Worm (Caenorhabditis elegans) whole organism, dauer: Measurements from ENCODE around the gene rev-1.

Experiments
- unc-62 ChIP-seq: sonication (generic microtip); optimal IDR thresholded peaks from 2 replicates; lab custom pipeline; 2017; ENCODE audit warnings: missing biosample characterization, missing genetic modification reagents, missing genetic modification characterization

Gene rev-1

DNA sequence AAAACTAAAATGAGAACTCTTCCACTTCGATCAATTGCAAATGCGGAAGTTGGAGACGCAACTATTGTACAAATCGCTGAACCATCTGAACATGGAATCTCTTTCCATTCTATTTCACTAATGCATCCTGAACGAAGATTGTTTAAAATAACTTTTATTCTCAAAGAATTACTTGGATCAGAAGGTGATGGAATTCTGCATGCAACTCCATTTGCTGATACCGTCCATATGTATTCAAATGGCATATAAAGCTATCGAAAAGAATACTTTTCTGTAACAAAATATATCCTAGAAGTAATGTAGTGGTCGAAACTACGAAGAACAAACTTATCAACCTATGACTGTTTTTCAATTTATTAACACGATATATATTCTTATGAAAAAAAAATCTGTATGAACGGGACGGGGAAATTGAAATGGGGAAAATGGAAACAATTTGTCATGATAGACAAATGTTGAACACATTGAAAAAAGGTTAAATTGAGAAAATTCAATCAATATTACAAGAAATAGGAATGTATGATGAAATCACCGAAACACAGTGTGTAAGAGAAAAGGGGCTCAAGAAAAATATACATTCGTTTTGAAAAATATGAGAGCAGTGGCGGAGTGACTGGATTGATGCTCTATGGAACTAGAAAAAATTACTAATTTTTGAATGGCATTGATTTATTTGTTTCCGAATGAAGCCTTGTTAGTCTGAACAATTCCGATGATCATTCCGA is 22.5 kb upstream of the rev-1 start, which contains the start of gene T01H3.2:
Gene T01H3.2, minus strand, starts transcription at position 251 of the 725 bp plus-strand sequence.
- no peak for TF ChIP-seq unc-62 (GFP tag; lab: Kevin White, UChicago)

DNA sequence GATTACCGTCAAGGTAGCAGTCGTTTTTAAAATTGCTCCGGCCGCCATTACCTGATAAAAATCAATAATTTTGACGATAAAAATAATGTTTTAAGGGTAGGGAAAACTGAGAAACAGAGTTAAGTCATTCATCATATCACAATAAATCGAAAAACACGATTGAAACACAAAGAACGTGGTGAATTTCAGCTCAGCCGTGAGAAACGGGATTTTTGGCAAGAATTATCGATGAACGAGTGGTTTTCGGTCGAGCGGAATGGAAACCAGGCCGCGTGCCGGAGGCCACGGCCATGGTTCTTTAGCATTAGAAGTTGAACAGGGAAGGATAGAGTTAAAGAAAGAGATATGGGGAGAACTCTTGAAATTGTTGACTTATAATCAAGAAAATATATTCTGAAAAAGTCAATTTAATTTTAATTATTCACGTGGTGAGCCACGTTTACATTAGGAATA is 21.1 kb upstream of the rev-1 start, which contains the start of the genes vha-4 and T01H3.5:
Gene vha-4, minus strand, starts transcription at position 51 of the 453 bp plus-strand sequence.
Gene T01H3.5, plus strand, starts transcription at position 351 of the 453 bp plus-strand sequence.
- TF ChIP-seq unc-62 (GFP tag; lab: Kevin White, UChicago): no peak

DNA sequence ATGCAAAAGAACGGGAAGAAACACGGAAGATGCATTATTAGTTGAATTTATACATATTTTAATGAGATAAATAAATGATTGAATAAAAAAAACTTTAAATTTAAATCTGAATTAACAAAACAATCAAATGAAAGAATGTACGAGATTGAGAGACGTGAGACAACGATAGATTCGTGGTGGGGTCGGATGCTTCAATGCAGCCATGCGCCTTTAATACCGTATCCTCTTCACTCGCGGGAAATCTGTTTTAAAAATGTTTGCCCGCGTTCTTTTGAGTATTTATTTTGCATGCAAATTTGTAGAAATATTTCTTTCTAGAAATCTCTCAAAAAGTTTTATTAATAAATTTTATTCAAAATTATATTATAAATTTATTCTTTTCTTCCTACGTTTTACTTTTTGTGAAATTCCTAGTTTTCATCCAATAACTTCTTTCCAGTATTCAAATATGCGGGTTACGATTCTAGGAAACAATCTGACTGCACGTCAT is 20.0 kb upstream of the rev-1 start, which contains the start of gene perm-1:
Gene perm-1, plus strand, starts transcription at position 440 of the 490 bp plus-strand sequence.
- TF ChIP-seq unc-62 (GFP tag; lab: Kevin White, UChicago): no peak

DNA sequence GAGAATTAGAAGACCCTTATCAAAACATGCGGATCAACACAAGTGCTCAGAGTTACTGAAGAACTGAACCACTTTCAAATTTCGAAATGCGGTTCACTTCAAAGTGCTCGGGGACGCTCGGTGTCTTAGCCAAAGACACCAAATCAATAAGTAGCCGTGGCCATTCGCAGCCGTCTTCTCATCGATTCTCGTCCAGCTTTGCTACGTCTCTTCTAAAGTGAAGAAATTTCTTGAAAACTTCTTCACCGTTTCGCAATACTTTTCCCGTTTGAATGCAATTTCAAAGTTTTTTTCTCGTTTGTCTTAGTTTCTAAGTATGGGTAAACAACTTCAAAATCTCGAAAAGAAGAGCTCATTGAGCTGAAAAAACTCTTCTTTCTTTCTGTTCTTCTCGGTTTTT is 15.5 kb upstream of the rev-1 start:
- no peak for TF ChIP-seq unc-62 (GFP tag; lab: Kevin White, UChicago)

DNA sequence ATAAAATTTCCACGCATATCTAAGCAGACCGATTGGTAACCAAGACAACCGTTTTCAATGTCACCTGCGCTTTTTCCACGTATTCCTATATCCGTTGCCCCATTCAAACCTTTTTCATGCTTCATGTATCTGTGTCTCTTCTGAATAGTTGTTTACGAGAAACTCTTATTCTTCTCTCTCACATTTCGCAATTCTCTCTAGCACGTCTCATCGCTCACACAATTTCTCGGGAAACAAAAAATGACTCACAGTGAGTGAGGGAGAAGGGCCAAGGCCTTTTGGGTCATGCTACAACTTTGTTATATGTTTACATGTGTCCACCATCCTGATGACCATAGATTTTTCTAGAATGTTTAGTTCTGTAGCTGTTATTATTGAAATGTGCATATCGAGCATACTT is 13.1 kb upstream of the rev-1 start:
- no peak for TF ChIP-seq unc-62 (GFP tag; lab: Kevin White, UChicago)

DNA sequence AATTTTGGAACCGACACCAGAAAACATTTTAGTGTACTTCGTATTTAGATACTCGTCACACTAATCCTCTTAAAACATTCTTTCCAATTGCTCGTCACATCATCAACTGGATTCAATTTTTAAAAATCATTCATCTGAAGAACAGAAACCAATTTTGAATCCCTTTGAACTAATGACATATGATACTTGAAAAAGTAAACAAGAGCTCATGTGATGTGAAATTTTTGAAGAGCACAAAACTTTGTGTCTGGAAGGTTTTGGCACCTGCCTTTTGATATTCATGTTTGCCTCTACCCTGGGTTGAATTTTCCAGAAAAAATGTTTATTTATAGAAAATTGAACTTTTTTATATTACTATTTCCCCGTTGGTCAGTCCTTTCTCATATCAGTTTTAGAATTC is 11.7 kb upstream of the rev-1 start:
- no peak for TF ChIP-seq unc-62 (GFP tag; lab: Kevin White, UChicago)

DNA sequence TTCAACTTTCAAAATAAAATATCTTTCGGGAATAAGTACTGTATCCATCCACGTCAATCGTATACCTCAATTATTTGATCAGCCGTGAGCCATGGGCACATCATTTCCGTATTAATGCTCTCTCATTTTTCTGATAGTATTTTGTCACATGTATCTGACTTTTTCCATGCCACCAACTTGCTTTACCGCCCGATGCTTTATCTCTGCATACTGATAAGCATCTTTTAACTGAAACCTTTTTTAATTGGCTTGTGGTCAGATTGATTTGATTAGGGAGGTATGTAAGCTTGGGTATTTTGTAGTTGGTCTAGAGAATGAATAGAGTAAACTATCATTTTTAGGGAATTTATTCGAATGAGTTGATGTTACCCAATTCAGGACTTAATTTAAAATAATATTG is 11.1 kb upstream of the rev-1 start:
- TF ChIP-seq unc-62 (GFP tag; lab: Kevin White, UChicago): no peak

DNA sequence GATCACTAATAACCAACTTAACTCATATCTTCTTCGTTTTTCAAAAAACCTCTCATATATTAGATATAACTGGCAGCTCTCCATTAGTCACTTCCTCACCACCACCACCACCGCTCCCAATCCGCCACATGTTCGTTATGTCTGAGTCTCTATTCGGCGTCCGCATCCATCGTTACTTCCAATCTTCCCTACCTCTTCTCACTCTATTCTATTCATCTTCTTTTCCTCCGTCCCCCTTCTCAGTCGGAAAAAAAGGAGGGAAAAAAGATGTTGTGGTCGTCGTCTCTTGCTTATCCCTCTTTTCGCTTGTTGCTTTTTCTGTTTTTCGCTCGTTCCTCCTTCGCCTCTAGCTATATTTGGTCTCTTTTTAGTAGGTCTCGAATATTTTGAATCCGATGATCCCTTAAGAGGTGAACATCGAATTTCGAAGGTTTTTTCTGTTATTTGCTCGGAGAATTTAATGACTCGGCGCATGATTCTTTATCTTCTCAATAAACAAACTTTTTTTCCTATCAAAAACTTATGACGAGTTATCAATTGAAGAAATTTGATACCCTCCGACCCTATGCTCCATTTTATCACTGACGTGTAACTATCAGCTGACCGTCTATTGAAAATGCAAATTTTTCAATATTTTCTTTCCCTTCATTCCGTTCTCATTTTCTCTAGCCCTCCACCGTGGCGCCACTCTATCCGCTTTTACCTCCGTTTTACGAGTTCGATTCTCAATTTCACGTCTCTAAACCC is 8.4 kb upstream of the rev-1 start:
- no peak for TF ChIP-seq unc-62 (GFP tag; lab: Kevin White, UChicago)

DNA sequence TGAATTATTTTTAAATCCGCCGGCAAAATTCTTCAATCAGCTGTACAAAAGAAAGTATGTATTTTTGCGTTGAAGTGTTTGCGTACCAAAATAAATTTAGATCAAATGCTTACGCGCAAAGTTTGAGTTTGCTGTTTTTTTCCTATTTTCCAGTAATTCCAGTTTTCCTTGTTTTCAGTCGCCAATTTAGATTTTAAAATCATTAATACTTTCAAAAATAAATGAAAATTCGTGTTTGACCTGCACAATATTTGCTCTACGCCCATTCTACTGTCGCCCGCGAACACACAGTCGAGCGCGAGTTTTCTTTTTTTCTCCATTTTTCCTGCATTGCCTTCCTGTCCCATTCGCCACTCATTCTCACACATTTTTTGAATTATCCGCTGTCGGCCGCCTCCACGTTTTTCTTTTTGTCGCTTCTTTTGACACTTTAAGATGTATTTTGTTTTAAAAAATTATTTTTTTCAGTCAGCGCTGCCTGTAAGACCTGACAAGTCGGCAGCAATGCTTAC is 7.6 kb upstream of the rev-1 start, which contains the start of gene ptc-1:
Gene ptc-1, plus strand, starts transcription at position 462 of the 512 bp plus-strand sequence.
- TF ChIP-seq unc-62 (GFP tag; lab: Kevin White, UChicago): no peak

DNA sequence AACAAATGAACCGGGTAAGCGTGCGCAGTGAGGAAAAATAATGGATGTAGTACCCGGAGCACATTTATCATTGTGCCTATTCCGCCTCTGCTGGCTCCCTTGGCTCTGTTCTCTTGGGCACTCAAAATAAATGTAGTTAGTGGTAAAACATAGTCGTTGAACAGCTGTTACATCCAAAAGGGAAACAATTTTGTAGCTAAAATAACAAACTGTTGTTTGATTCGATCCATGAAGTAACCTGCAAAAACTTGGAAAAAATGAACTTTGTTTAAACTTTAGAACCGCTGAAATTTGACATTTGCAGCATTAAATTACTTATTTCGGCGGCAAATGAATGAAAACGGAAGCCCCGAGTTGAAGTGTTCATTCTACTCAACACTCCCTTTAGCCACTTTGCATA is 6.8 kb upstream of the rev-1 start:
- TF ChIP-seq unc-62 (GFP tag; lab: Kevin White, UChicago): no peak

DNA sequence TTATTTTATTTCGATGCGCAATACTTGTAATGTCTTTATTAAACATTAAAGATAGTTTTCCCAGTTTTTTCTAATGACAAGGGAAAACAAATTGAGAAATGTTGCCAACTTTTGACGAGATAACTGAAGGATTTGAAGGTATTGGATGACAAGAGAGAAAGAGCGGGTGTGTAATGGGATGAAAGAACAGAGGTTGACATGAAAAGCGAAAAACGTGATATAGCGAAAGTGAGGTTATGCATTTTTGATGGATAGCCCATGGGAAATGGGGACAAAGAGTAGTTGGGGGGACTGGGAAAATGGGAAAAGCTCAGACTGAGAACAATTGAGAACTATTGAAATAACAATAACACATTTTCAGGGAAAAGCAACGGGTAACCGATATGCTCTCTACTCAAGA is 5.2 kb upstream of the rev-1 start:
- TF ChIP-seq unc-62 (GFP tag; lab: Kevin White, UChicago): no peak

DNA sequence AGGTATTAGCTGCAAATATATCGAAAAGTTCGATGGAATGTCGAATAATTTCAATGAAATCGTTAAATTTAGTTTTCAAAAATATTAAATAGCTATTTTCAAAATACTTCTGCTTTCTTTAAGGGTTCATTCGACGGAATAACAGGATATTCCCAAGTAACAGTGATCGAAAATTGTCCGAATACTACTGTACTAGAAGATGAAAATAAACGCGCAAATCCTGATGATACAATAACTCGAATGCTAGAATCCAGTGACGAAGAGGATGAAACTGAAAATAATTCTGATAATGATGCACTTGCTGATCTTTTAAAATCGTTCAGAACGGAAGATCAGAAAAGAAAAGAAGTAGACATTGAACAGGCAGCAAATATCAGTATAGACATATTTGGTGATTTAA is 340 bp downstream of the rev-1 start:
- TF ChIP-seq unc-62 (GFP tag; lab: Kevin White, UChicago): no peak

DNA sequence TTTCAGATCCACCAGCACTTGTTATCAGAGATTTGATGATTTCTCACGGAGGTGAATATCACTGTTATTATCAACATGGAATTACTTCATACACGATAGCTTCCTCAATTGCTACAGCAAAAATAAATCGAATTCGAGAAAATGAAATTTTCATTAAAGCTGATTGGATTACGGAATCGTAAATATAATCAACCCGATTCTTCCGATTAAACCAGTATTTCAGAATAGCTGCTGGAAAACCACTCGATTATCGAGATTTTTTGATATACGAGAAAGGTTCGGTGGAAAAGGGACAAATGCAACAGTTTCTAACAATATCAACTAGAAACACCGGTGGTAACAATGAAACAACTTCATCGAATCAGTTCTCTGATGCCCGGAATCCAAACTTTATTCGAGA is 1.6 kb downstream of the rev-1 start:
- no peak for TF ChIP-seq unc-62 (GFP tag; lab: Kevin White, UChicago)

DNA sequence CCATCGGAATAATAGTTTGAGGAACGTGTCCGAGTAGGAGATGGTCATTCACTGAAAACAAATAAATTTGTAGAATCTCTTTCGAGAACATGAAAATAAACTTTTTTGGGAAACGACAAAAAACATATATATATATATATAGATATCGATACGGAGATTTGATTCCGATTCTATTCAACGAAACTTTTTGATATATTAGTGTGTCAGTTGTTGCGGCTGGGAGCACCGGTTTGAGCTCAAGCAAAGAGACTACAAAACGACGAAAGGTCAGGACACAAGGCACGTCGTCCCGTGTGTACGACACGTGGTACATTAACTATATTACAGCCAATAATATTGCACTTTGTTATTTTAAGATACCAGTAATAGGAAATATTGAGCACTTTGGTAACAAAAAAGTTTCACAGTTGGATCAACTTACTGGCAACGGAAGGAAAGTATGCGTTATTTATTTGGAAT is 7.1 kb downstream of the rev-1 start, which contains the start of gene best-23:
Gene best-23, minus strand, starts transcription at position 51 of the 459 bp plus-strand sequence.
- TF ChIP-seq unc-62 (GFP tag; lab: Kevin White, UChicago): no peak

DNA sequence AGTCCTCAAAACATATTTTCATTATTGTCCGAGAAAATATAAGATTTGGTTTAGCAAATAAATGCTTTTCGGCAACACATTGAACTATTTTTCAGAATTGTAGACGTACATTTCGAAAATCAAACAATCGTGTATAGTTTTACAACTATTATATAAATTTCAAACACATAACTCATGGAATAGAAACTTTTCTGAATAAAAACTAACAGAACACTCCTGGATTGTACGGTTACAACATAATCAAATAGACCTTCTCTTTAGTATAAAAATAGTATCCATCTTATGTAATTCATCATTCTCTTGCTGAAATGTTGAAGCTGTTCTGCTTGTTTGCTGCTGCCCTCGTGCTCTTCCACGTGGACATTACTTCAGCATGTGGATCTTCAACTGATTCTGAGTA is 10.6 kb downstream of the rev-1 start, which contains the start of gene ZK675.4:
Gene ZK675.4, plus strand, starts transcription at position 301 of the 400 bp plus-strand sequence.
- TF ChIP-seq unc-62 (GFP tag; lab: Kevin White, UChicago): no peak

DNA sequence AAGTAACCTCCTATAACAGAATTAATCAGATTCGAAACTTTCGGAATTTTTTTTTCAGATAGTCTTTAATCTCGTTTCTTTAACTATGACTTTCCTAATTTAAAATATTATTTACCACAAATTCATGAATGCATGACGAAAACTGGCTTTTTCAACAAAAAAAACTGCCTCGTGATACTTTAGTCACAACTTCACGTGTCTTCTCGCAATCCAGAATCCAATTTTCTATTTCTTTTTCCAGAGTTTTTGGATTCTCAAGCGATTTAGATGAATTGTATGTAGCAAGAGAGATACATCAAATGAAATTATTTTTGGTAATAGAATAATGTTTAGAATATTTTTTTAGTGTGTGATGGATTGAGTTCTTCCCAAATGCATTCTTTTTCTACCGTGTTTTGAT is 19.8 kb downstream of the rev-1 start:
- no peak for TF ChIP-seq unc-62 (GFP tag; lab: Kevin White, UChicago)
